Worm (Caenorhabditis elegans) whole organism, L1 larva: ENCODE results near the gene mboa-7.

Source experiments
- C04F5.9 ChIP-seq: sonication (generic microtip); optimal IDR thresholded peaks from 2 replicates; lab custom pipeline; 2016; ENCODE audit warnings: missing genetic modification characterization, missing compliant biosample characterization
- C16A3.4 ChIP-seq: fragments of 150-350 bp; optimal IDR thresholded peaks from 2 replicates; lab custom pipeline; 2014; ENCODE audit warnings: missing biosample characterization, missing genetic modification characterization
- C34B4.2 ChIP-seq: sonication (generic microtip); optimal IDR thresholded peaks from 2 replicates; lab custom pipeline; 2017; ENCODE audit warnings: mild to moderate bottlenecking, missing genetic modification characterization, missing compliant biosample characterization
- F16B12.6 ChIP-seq: fragments of 150-350 bp; optimal IDR thresholded peaks from 2 replicates; lab custom pipeline; 2014; ENCODE audit warnings: missing biosample characterization, missing genetic modification characterization
- Y116A8C.19 ChIP-seq: sonication (generic microtip); optimal IDR thresholded peaks from 2 replicates; lab custom pipeline; 2016; ENCODE audit warnings: missing compliant biosample characterization, missing genetic modification characterization, borderline replicate concordance
- aha-1 ChIP-seq: fragments of 150-350 bp; optimal IDR thresholded peaks from 2 replicates; lab custom pipeline; 2014; ENCODE audit warnings: missing biosample characterization, missing genetic modification characterization
- alr-1 ChIP-seq: fragments of 200-800 bp; sonication (Bioruptor generic); optimal IDR thresholded peaks from 2 replicates; lab custom pipeline; 2018; ENCODE audit warnings: borderline replicate concordance, mild to moderate bottlenecking, missing genetic modification characterization, missing compliant biosample characterization
- ceh-63 ChIP-seq: fragments of 200-800 bp; sonication (Bioruptor generic); optimal IDR thresholded peaks from 2 replicates; lab custom pipeline; 2018; ENCODE audit warnings: mild to moderate bottlenecking, missing genetic modification characterization, missing compliant biosample characterization
- ceh-82 ChIP-seq, 3 experiments: fragments of 150-350 bp in 1 of 3; sonication (generic microtip) in 2 of 3; optimal IDR thresholded peaks; 2 replicates each; lab custom pipeline; 2014 to 2017; ENCODE audit warnings: missing biosample characterization in 3 of 3, missing genetic modification characterization in 3 of 3
- ceh-88 ChIP-seq: fragments of 200-800 bp; sonication (Bioruptor generic); IDR thresholded peaks from 2 replicates; pipeline ENCODE4 v1.3.6; 2022; ENCODE audit warnings: missing genetic modification characterization, missing compliant biosample characterization
- ceh-90 ChIP-seq: sonication (generic microtip); optimal IDR thresholded peaks from 2 replicates; lab custom pipeline; 2016; ENCODE audit warnings: missing genetic modification characterization, missing compliant biosample characterization
- dsc-1 ChIP-seq: sonication (generic microtip); optimal IDR thresholded peaks from 2 replicates; lab custom pipeline; 2016; ENCODE audit warnings: mild to moderate bottlenecking, missing genetic modification characterization, missing compliant biosample characterization
- efl-1 ChIP-seq, 4 experiments: fragments of 150-350 bp; optimal IDR thresholded peaks in 3 of 4; peaks in 1 of 4; 1 replicate in 1 of 4; 2 replicates in 3 of 4; lab custom pipeline; 2014; ENCODE audit warnings: missing biosample characterization in 2 of 4, missing genetic modification characterization in 2 of 4, missing genetic modification reagents in 2 of 4
- efl-3 ChIP-seq: fragments of 200-800 bp; sonication (Bioruptor generic); optimal IDR thresholded peaks from 2 replicates; lab custom pipeline; 2018; ENCODE audit warnings: mild to moderate bottlenecking, missing genetic modification characterization, missing compliant biosample characterization
- egl-13 ChIP-seq: sonication (generic microtip); optimal IDR thresholded peaks from 2 replicates; lab custom pipeline; 2016; ENCODE audit warnings: missing genotype, missing genetic modification reagents, missing genetic modification characterization, missing compliant biosample characterization
- ets-5 ChIP-seq: fragments of 200-800 bp; sonication (Bioruptor generic); IDR thresholded peaks from 2 replicates; pipeline ENCODE4 v1.3.6; 2022; ENCODE audit warnings: missing genetic modification characterization, missing compliant biosample characterization
- fkh-10 ChIP-seq: sonication (generic microtip); optimal IDR thresholded peaks from 2 replicates; lab custom pipeline; 2017; ENCODE audit warnings: missing biosample characterization, missing genetic modification reagents, missing genetic modification characterization
- fkh-4 ChIP-seq: sonication (generic microtip); optimal IDR thresholded peaks from 2 replicates; lab custom pipeline; 2016; ENCODE audit warnings: missing compliant biosample characterization, missing genetic modification characterization, borderline replicate concordance
- fos-1 ChIP-seq: fragments of 150-350 bp; optimal IDR thresholded peaks from 2 replicates; lab custom pipeline; 2014; ENCODE audit warnings: missing biosample characterization, missing genetic modification characterization
- grh-1 ChIP-seq: fragments of 200-800 bp; sonication (Bioruptor generic); IDR thresholded peaks from 2 replicates; pipeline ENCODE4 v1.3.6; 2022; ENCODE audit warnings: missing genetic modification reagents, missing genetic modification characterization, missing compliant biosample characterization
- hpl-2 ChIP-seq: fragments of 150-350 bp; optimal IDR thresholded peaks from 2 replicates; lab custom pipeline; 2014; ENCODE audit warnings: missing biosample characterization, missing genetic modification reagents, missing genetic modification characterization
- jun-1 ChIP-seq: fragments of 150-350 bp; optimal IDR thresholded peaks from 2 replicates; lab custom pipeline; 2014; ENCODE audit warnings: missing biosample characterization, missing genetic modification reagents, missing genetic modification characterization
- lir-3 ChIP-seq: sonication (generic microtip); optimal IDR thresholded peaks from 2 replicates; lab custom pipeline; 2016; ENCODE audit warnings: mild to moderate bottlenecking, missing genetic modification characterization, moderate library complexity, missing compliant biosample characterization; ENCODE audit not compliant: poor library complexity
- lsy-2 ChIP-seq, 2 experiments: fragments of 150-350 bp; optimal IDR thresholded peaks; 2 replicates each; lab custom pipeline; 2014; ENCODE audit warnings: missing biosample characterization in 2 of 2, missing genetic modification characterization in 2 of 2
- mdl-1 ChIP-seq, 2 experiments: fragments of 150-350 bp; optimal IDR thresholded peaks; 2 replicates each; lab custom pipeline; 2014 to 2017; ENCODE audit warnings: missing biosample characterization in 2 of 2, missing genetic modification characterization in 2 of 2, inconsistent platforms in 1 of 2
- mef-2 ChIP-seq: fragments of 150-350 bp; optimal IDR thresholded peaks from 2 replicates; lab custom pipeline; 2014; ENCODE audit warnings: missing biosample characterization, missing genetic modification characterization
- mep-1 ChIP-seq: fragments of 150-350 bp; optimal IDR thresholded peaks from 2 replicates; lab custom pipeline; 2014; ENCODE audit warnings: missing biosample characterization, missing genetic modification characterization
- nhr-12 ChIP-seq: sonication (generic microtip); optimal IDR thresholded peaks from 2 replicates; lab custom pipeline; 2017; ENCODE audit warnings: missing biosample characterization, missing genetic modification characterization
- nhr-19 ChIP-seq: fragments of 200-800 bp; sonication (Bioruptor generic); conservative IDR thresholded peaks from 2 replicates; pipeline ENCODE4 v1.3.6; 2022; ENCODE audit warnings: missing genetic modification characterization, missing compliant biosample characterization
- nhr-20 ChIP-seq: sonication (generic microtip); optimal IDR thresholded peaks from 2 replicates; lab custom pipeline; 2016; ENCODE audit warnings: mild to moderate bottlenecking, missing genetic modification characterization, missing compliant biosample characterization
- nhr-237 ChIP-seq: fragments of 150-350 bp; optimal IDR thresholded peaks from 2 replicates; lab custom pipeline; 2014; ENCODE audit warnings: missing biosample characterization, missing genetic modification characterization
- nhr-76 ChIP-seq: sonication (generic microtip); optimal IDR thresholded peaks from 2 replicates; lab custom pipeline; 2017; ENCODE audit warnings: missing biosample characterization, missing genetic modification characterization
- nhr-84 ChIP-seq: sonication (generic microtip); optimal IDR thresholded peaks from 2 replicates; lab custom pipeline; 2017; ENCODE audit warnings: missing biosample characterization, missing genetic modification characterization
- nhr-90 ChIP-seq: sonication (generic microtip); optimal IDR thresholded peaks from 2 replicates; lab custom pipeline; 2016; ENCODE audit warnings: mild to moderate bottlenecking, missing genetic modification characterization, missing compliant biosample characterization; ENCODE audit not compliant: poor library complexity
- pax-3 ChIP-seq: fragments of 200-800 bp; sonication (Bioruptor generic); optimal IDR thresholded peaks from 2 replicates; lab custom pipeline; 2018; ENCODE audit warnings: mild to moderate bottlenecking, missing genetic modification characterization, moderate library complexity, missing compliant biosample characterization
- pqm-1 ChIP-seq: sonication (generic microtip); optimal IDR thresholded peaks from 3 replicates; lab custom pipeline; 2017; ENCODE audit warnings: missing biosample characterization, missing genetic modification characterization
- rnt-1 ChIP-seq: sonication (generic microtip); optimal IDR thresholded peaks from 2 replicates; lab custom pipeline; 2016; ENCODE audit warnings: mild to moderate bottlenecking, missing genetic modification characterization, moderate library complexity, missing compliant biosample characterization
- skn-1 ChIP-seq: fragments of 150-350 bp; optimal IDR thresholded peaks from 2 replicates; lab custom pipeline; 2014; ENCODE audit warnings: missing biosample characterization, missing genetic modification characterization
- snpc-4 ChIP-seq: fragments of 150-350 bp; optimal IDR thresholded peaks from 2 replicates; lab custom pipeline; 2014; ENCODE audit warnings: missing biosample characterization, missing genetic modification characterization
- sptf-1 ChIP-seq: fragments of 150-350 bp; optimal IDR thresholded peaks from 2 replicates; lab custom pipeline; 2014; ENCODE audit warnings: missing biosample characterization, missing genetic modification characterization
- sup-37 ChIP-seq: fragments of 200-800 bp; sonication (Bioruptor generic); optimal IDR thresholded peaks from 2 replicates; lab custom pipeline; 2018; ENCODE audit warnings: mild to moderate bottlenecking, missing genetic modification characterization, missing compliant biosample characterization
- tbx-2 ChIP-seq: sonication (generic microtip); optimal IDR thresholded peaks from 2 replicates; lab custom pipeline; 2016; ENCODE audit warnings: missing genetic modification characterization, missing compliant biosample characterization
- unc-130 ChIP-seq: fragments of 150-350 bp; optimal IDR thresholded peaks from 2 replicates; lab custom pipeline; 2017; ENCODE audit warnings: missing biosample characterization, missing genetic modification characterization, inconsistent platforms
- unc-30 ChIP-seq: sonication (generic microtip); optimal IDR thresholded peaks from 2 replicates; lab custom pipeline; 2017; ENCODE audit warnings: missing biosample characterization, missing genetic modification characterization
- unc-62 ChIP-seq: fragments of 150-350 bp; optimal IDR thresholded peaks from 2 replicates; lab custom pipeline; 2014; ENCODE audit warnings: missing biosample characterization, missing genetic modification reagents, missing genetic modification characterization
- unc-86 ChIP-seq: sonication (generic microtip); optimal IDR thresholded peaks from 2 replicates; lab custom pipeline; 2016; ENCODE audit warnings: missing genetic modification characterization, missing compliant biosample characterization
- unc-98 ChIP-seq: fragments of 200-800 bp; sonication (Bioruptor generic); IDR thresholded peaks from 2 replicates; pipeline ENCODE4 v1.3.6; 2022; ENCODE audit warnings: missing genetic modification characterization, missing compliant biosample characterization
- vab-15 ChIP-seq: sonication (generic microtip); optimal IDR thresholded peaks from 2 replicates; lab custom pipeline; 2017; ENCODE audit warnings: missing genotype, mild to moderate bottlenecking, missing genetic modification characterization, missing compliant biosample characterization
- xbp-1 ChIP-seq: sonication (generic microtip); optimal IDR thresholded peaks from 2 replicates; lab custom pipeline; 2016; ENCODE audit warnings: missing genetic modification characterization, missing compliant biosample characterization
- zag-1 ChIP-seq: fragments of 150-350 bp; optimal IDR thresholded peaks from 2 replicates; lab custom pipeline; 2014; ENCODE audit warnings: missing biosample characterization, missing genetic modification characterization
- ztf-11 ChIP-seq, 2 experiments: sonication (generic microtip); optimal IDR thresholded peaks; 2 replicates each; lab custom pipeline; 2016 to 2017; ENCODE audit warnings: missing genetic modification characterization in 2 of 2, missing biosample characterization in 1 of 2, missing compliant biosample characterization in 1 of 2
- ztf-4 ChIP-seq: fragments of 150-350 bp; optimal IDR thresholded peaks from 2 replicates; lab custom pipeline; 2014; ENCODE audit warnings: missing biosample characterization, missing genetic modification characterization

Gene mboa-7

DNA sequence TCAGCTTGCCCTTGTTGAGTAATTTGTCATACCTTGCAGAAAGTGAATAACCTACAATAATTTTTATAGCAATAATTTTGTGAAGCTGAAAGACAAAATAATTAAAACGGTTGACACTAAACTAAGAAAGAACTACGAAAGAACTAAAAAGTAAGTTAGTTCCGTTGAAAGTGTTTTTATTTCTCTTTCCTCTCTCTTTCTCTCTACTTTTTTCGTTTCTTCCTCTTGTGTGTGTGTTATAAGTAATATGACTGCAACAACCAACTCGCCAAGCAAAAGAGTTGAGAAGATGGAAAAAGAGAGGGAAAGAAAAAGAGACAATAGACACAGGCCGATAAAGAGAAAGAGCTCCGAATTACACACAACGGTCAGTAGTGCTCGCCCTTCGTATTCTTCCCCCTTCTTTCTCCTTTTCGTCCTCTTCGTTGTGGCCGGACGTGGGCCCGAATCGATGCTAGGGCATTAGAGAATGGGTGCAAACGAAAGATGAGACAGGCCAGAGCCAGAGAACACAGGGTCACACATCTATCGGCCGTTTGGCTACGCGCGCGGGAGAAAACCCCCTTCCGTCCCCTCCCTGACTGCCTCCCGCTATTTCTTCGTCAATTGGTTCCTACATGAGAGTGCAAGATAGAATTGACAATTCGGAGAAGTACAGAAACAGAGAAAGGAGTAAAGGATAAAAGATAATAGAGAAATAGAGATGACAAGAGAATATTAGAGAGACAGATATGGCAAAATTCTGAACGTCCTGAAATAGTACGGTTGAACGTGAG lies 31.0 kb upstream of the mboa-7 start, which contains the start of gene syd-2 (continued):
- TF ChIP-seq unc-86 (tag; lab: Kevin White, UChicago) (peak; percentile 70), ets-5 (no peak), zag-1 (tag; lab: Kevin White, UChicago) (no peak), nhr-237 (tag; lab: Kevin White, UChicago) (no peak), pax-3 (no peak), C16A3.4 (peak; percentile 45), ceh-88 (GFP tag; lab: Robert Waterston, UW) (no peak), nhr-84 (tag; lab: Kevin White, UChicago) (no peak), nhr-20 (peak; percentile 82), ceh-63 (GFP tag; lab: Kevin White, UChicago) (no peak), Y116A8C.19 (no peak), nhr-12 (no peak), ztf-11 (tag; optimal IDR thresholded peaks at IDR 0.05; lab: Kevin White, UChicago) (peak in 1 of 2 experiments; percentile 70), egl-13 (tag; lab: Kevin White, UChicago) (peak; percentile 43), ceh-90 (no peak), skn-1 (peak; percentile 75), efl-3 (no peak), mef-2 (tag; lab: Kevin White, UChicago) (no peak), fos-1 (peak; percentile 41), nhr-90 (tag; lab: Kevin White, UChicago) (peak; percentile 49), unc-30 (no peak), jun-1 (tag; lab: Kevin White, UChicago) (peak; percentile 68), unc-130 (tag; lab: Kevin White, UChicago) (peak; percentile 36), mdl-1 (tag; optimal IDR thresholded peaks at IDR 0.05; lab: Kevin White, UChicago) (peak in 1 of 2 experiments; percentile 15), efl-1 (optimal IDR thresholded peaks at IDR 0.05; lab: Kevin White, UChicago) (peak; percentile 37 to 46), efl-1 (GFP tag; optimal IDR thresholded peaks at IDR 0.05 in 1 of 2; lab: Kevin White, UChicago) (peak in 1 of 2 experiments; percentile 73), pqm-1 (tag; lab: Kevin White, UChicago) (no peak), snpc-4 (no peak), alr-1 (no peak), xbp-1 (peak; percentile 59), grh-1 (GFP tag; lab: Robert Waterston, UW) (no peak), sptf-1 (no peak), C04F5.9 (tag; lab: Kevin White, UChicago) (peak; percentile 1), lir-3 (tag; lab: Kevin White, UChicago) (no peak), vab-15 (tag; lab: Kevin White, UChicago) (no peak), unc-98 (GFP tag; lab: Robert Waterston, UW) (no peak), fkh-4 (tag; lab: Kevin White, UChicago) (peak; percentile 9), hpl-2 (GFP tag; lab: Kevin White, UChicago) (no peak), tbx-2 (tag; lab: Kevin White, UChicago) (peak; percentile 84), C34B4.2 (tag; lab: Kevin White, UChicago) (no peak), lsy-2 (tag; optimal IDR thresholded peaks at IDR 0.05; lab: Kevin White, UChicago) (peak; percentile 43 to 70), nhr-19 (GFP tag; lab: Robert Waterston, UW) (peak; percentile 70), unc-62 (no peak), dsc-1 (tag; lab: Kevin White, UChicago) (peak; percentile 83), rnt-1 (peak; percentile 72), mep-1 (tag; lab: Kevin White, UChicago) (peak; percentile 80), ceh-82 (tag; optimal IDR thresholded peaks at IDR 0.05; lab: Kevin White, UChicago) (peak; percentile 60 to 73 (median 67)), sup-37 (GFP tag; lab: Kevin White, UChicago) (peak; percentile 33), nhr-76 (tag; lab: Kevin White, UChicago) (no peak), aha-1 (tag; lab: Kevin White, UChicago) (no peak), fkh-10 (peak; percentile 83), F16B12.6 (tag; lab: Kevin White, UChicago) (no peak), ztf-4 (tag; lab: Kevin White, UChicago) (peak; percentile 22)
